Worm (Caenorhabditis elegans): Measurements from ENCODE around the gene Y38E10A.33.

DNA sequence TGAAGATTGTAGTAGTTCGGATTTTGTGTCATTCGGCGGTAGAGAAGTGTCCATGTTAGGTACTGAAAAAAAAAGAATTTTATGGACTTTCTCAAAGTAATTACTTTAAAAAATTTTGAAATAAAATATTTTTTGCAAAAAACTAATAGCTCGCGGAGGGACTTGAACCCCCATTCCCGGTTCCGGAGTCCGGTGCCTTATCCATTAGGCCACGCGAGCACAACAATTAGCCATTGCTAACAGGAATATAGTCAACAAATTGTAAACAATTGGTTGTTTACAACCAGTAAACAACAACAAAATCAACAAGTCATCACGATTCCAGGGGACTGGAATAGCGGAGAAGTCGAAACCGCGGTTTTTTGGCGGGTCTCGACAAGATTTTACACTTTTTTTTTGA lies 49.2 kb upstream of the Y38E10A.33 start:
- TF ChIP-seq scrt-1 (GFP tag; IDR thresholded peaks at IDR 0.05) (no peak), ama-1 (optimal IDR thresholded peaks at IDR 0.05) (no peak), ets-7 (tag; optimal IDR thresholded peaks at IDR 0.05) (no peak), tra-4 (tag; optimal IDR thresholded peaks at IDR 0.05) (no peak), flt-1 (GFP tag; IDR thresholded peaks at IDR 0.05) (no peak), pes-1 (GFP tag; IDR thresholded peaks at IDR 0.05) (no peak), ceh-13 (GFP tag; optimal IDR thresholded peaks at IDR 0.05) (no peak), sea-1 (GFP tag; conservative IDR thresholded peaks at IDR 0.05) (no peak)
